Worm (Caenorhabditis elegans): ENCODE data around the gene T01B7.13.

DNA sequence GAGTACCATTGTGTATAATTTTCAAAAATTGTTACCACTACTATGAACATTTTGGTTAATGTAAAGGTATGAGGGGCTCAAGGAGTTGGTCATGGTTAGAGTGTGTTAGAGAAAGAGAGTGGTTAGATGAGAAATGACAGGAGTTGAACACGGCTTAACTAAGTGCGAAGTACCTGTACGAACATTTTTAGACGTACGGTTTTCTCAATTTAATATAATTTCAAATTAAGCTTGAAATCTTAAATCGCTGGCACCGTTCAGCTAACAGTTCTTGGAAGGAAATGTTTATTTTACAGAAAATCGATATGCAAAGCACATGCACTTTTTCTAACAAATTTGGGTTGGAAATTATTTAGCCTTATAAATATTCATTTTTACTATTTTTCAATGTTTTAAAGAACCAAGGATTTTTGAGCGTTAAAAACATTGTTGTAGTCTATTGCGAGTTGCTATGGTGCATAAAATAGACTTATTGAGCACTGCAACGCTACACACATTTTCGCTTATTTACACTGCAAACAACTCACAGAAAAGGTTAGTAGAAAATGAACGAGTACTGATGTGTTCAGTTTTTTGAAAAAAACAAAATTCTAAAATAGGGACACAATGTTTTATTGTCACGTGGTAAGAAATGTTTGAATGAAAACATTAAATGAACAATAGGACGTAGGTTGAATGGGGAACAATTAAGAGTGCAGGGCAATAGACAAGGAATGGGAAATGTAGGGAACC, 13.4 kb upstream of the T01B7.13 start, which contains the start of gene sphk-1:
- TF ChIP-seq fos-1 (tag; optimal IDR thresholded peaks at IDR 0.05) (no peak), nhr-71 (tag; optimal IDR thresholded peaks at IDR 0.05) (no peak), snpc-4 (tag; optimal IDR thresholded peaks at IDR 0.05) (no peak), lin-35 (GFP tag; optimal IDR thresholded peaks at IDR 0.05) (no peak), unc-86 (tag; optimal IDR thresholded peaks at IDR 0.05) (no peak)

All from whole organism, L1 larva.